Worm (Caenorhabditis elegans) whole organism, young adult: ENCODE measurements around the gene ZK856.11.

Experiments used
- B0336.3 ChIP-seq: fragments of 200-800 bp; sonication (Bioruptor generic); IDR thresholded peaks from 2 replicates; pipeline ENCODE4 v1.3.6; 2022; ENCODE audit warnings: missing genetic modification characterization, missing compliant biosample characterization
- C06A6.2 ChIP-seq: fragments of 200-800 bp; sonication (Bioruptor generic); conservative IDR thresholded peaks from 2 replicates; pipeline ENCODE4 v1.3.6; 2022; ENCODE audit warnings: missing genetic modification characterization, missing compliant biosample characterization
- K12H6.12 ChIP-seq: fragments of 200-800 bp; sonication (Bioruptor generic); optimal IDR thresholded peaks from 2 replicates; lab custom pipeline; 2018; ENCODE audit warnings: mild to moderate bottlenecking, missing genetic modification characterization, missing compliant biosample characterization
- T07F8.4 ChIP-seq: sonication (generic microtip); optimal IDR thresholded peaks from 2 replicates; lab custom pipeline; 2016; ENCODE audit warnings: mild to moderate bottlenecking, missing genetic modification characterization, moderate library complexity, missing compliant biosample characterization
- Y53G8AR.9 ChIP-seq: fragments of 200-800 bp; sonication (Bioruptor generic); conservative IDR thresholded peaks from 2 replicates; pipeline ENCODE4 v1.3.6; 2022; ENCODE audit warnings: missing genetic modification reagents, missing genetic modification characterization, missing compliant biosample characterization
- Y67H2A.10 ChIP-seq: fragments of 200-800 bp; sonication (Bioruptor generic); conservative IDR thresholded peaks from 2 replicates; pipeline ENCODE4 v1.3.6; 2022; ENCODE audit warnings: missing genetic modification reagents, missing genetic modification characterization, missing compliant biosample characterization
- Y79H2A.3 ChIP-seq: fragments of 200-800 bp; sonication (Bioruptor generic); conservative IDR thresholded peaks from 2 replicates; pipeline ENCODE4 v1.3.6; 2022; ENCODE audit warnings: missing genetic modification reagents, missing genetic modification characterization, missing compliant biosample characterization
- Y95B8A.8 ChIP-seq: fragments of 200-800 bp; sonication (Bioruptor generic); IDR thresholded peaks from 2 replicates; pipeline ENCODE4 v1.3.6; 2022; ENCODE audit warnings: missing genetic modification reagents, missing genetic modification characterization, missing compliant biosample characterization
- ZK185.1 ChIP-seq: sonication (generic microtip); optimal IDR thresholded peaks from 2 replicates; lab custom pipeline; 2016; ENCODE audit warnings: mild to moderate bottlenecking, missing genetic modification characterization, missing compliant biosample characterization; ENCODE audit not compliant: poor library complexity, severe bottlenecking
- akir-1 ChIP-seq: fragments of 200-800 bp; sonication (Bioruptor generic); optimal IDR thresholded peaks from 2 replicates; lab custom pipeline; 2018; ENCODE audit warnings: mild to moderate bottlenecking, missing genetic modification characterization, moderate library complexity, missing compliant biosample characterization
- ama-1 ChIP-seq, 3 experiments: fragments of 150-350 bp in 1 of 3; sonication (generic microtip) in 2 of 3; optimal IDR thresholded peaks; 2 replicates each; lab custom pipeline; 2014 to 2018; ENCODE audit warnings: missing biosample characterization in 2 of 3, missing genetic modification characterization in 2 of 3, missing genetic modification reagents in 2 of 3
- aptf-3 ChIP-seq: fragments of 200-800 bp; sonication (Bioruptor generic); IDR thresholded peaks from 2 replicates; pipeline ENCODE4 v1.3.6; 2022; ENCODE audit warnings: missing genetic modification characterization, missing compliant biosample characterization
- atf-7 ChIP-seq: sonication (generic microtip); optimal IDR thresholded peaks from 2 replicates; lab custom pipeline; 2017; ENCODE audit warnings: mild to moderate bottlenecking, missing genetic modification characterization, missing compliant biosample characterization
- attf-3 ChIP-seq: fragments of 200-800 bp; sonication (Bioruptor generic); conservative IDR thresholded peaks from 2 replicates; pipeline ENCODE4 v1.3.6; 2022; ENCODE audit warnings: missing genetic modification reagents, missing genetic modification characterization, missing compliant biosample characterization
- attf-5 ChIP-seq: fragments of 200-800 bp; sonication (Bioruptor generic); optimal IDR thresholded peaks from 2 replicates; lab custom pipeline; 2018; ENCODE audit warnings: mild to moderate bottlenecking, missing genetic modification characterization, missing compliant biosample characterization
- bed-1 ChIP-seq: fragments of 200-800 bp; sonication (Bioruptor generic); IDR thresholded peaks from 2 replicates; pipeline ENCODE4 v1.3.6; 2022; ENCODE audit warnings: missing genetic modification reagents, missing genetic modification characterization, missing compliant biosample characterization
- ccch-3 ChIP-seq: fragments of 200-800 bp; sonication (Bioruptor generic); optimal IDR thresholded peaks from 2 replicates; lab custom pipeline; 2018; ENCODE audit warnings: mild to moderate bottlenecking, missing genetic modification characterization, missing compliant biosample characterization
- cebp-1 ChIP-seq, 2 experiments: fragments of 200-800 bp in 1 of 2; sonication (Bioruptor generic) in 1 of 2; sonication (generic microtip) in 1 of 2; IDR thresholded peaks in 1 of 2; optimal IDR thresholded peaks in 1 of 2; 2 replicates each; pipeline versions ENCODE4 v1.3.6 to Lab custom; 2017 to 2022; ENCODE audit warnings: missing compliant biosample characterization in 2 of 2, missing genetic modification characterization in 2 of 2, mild to moderate bottlenecking in 1 of 2, missing genetic modification reagents in 1 of 2, moderate library complexity in 1 of 2
- ceh-100 ChIP-seq: fragments of 200-800 bp; sonication (Bioruptor generic); IDR thresholded peaks from 2 replicates; pipeline ENCODE4 v1.3.6; 2022; ENCODE audit warnings: missing genetic modification reagents, missing genetic modification characterization, missing compliant biosample characterization
- ceh-27 ChIP-seq: fragments of 200-800 bp; sonication (Bioruptor generic); optimal IDR thresholded peaks from 2 replicates; lab custom pipeline; 2018; ENCODE audit warnings: mild to moderate bottlenecking, missing genetic modification characterization, moderate library complexity, missing compliant biosample characterization
- chd-7 ChIP-seq: sonication (generic microtip); optimal IDR thresholded peaks from 2 replicates; lab custom pipeline; 2016; ENCODE audit warnings: mild to moderate bottlenecking, missing genetic modification characterization, moderate library complexity, missing compliant biosample characterization
- dox-1 ChIP-seq: fragments of 200-800 bp; sonication (Bioruptor generic); IDR thresholded peaks from 2 replicates; pipeline ENCODE4 v1.3.6; 2022; ENCODE audit warnings: missing genetic modification reagents, missing genetic modification characterization, missing compliant biosample characterization
- egl-18 ChIP-seq: fragments of 200-800 bp; sonication (Bioruptor generic); IDR thresholded peaks from 2 replicates; pipeline ENCODE4 v1.3.6; 2022; ENCODE audit warnings: missing genetic modification reagents, missing genetic modification characterization, missing compliant biosample characterization
- egl-44 ChIP-seq: fragments of 200-800 bp; sonication (Bioruptor generic); IDR thresholded peaks from 2 replicates; pipeline ENCODE4 v1.3.6; 2022; ENCODE audit warnings: missing genetic modification reagents, missing genetic modification characterization, missing compliant biosample characterization
- ets-4 ChIP-seq: fragments of 200-800 bp; sonication (Bioruptor generic); optimal IDR thresholded peaks from 2 replicates; lab custom pipeline; 2018; ENCODE audit warnings: mild to moderate bottlenecking, missing genetic modification characterization, missing compliant biosample characterization
- hmg-1.2 ChIP-seq: fragments of 200-800 bp; sonication (Bioruptor generic); IDR thresholded peaks from 2 replicates; pipeline ENCODE4 v1.3.6; 2022; ENCODE audit warnings: missing genetic modification reagents, missing genetic modification characterization, missing compliant biosample characterization
- let-607 ChIP-seq, 2 experiments: fragments of 200-800 bp in 1 of 2; sonication (Bioruptor generic) in 1 of 2; sonication (generic microtip) in 1 of 2; optimal IDR thresholded peaks; 2 replicates each; lab custom pipeline; 2016 to 2018; ENCODE audit warnings: mild to moderate bottlenecking in 2 of 2, missing compliant biosample characterization in 2 of 2, missing genetic modification characterization in 2 of 2, moderate library complexity in 2 of 2, missing genotype in 1 of 2
- lin-35 ChIP-seq, 3 experiments: fragments of 150-350 bp in 2 of 3; sonication (generic microtip) in 1 of 3; optimal IDR thresholded peaks; 2 replicates each; lab custom pipeline; 2014 to 2018; ENCODE audit warnings: missing biosample characterization in 3 of 3, missing genetic modification characterization in 3 of 3, missing genetic modification reagents in 3 of 3
- lin-40 ChIP-seq: sonication (generic microtip); optimal IDR thresholded peaks from 2 replicates; lab custom pipeline; 2016; ENCODE audit warnings: missing genetic modification characterization, mild to moderate bottlenecking, missing compliant biosample characterization, missing genotype, missing genetic modification reagents
- mcd-1 ChIP-seq: fragments of 200-800 bp; sonication (Bioruptor generic); IDR thresholded peaks from 2 replicates; pipeline ENCODE4 v1.3.6; 2022; ENCODE audit warnings: missing genetic modification reagents, missing genetic modification characterization, missing compliant biosample characterization
- nfya-2 ChIP-seq: fragments of 200-800 bp; sonication (Bioruptor generic); IDR thresholded peaks from 2 replicates; pipeline ENCODE4 v1.3.6; 2022; ENCODE audit warnings: missing genetic modification reagents, missing genetic modification characterization, missing compliant biosample characterization
- nhr-80 ChIP-seq: sonication (generic microtip); optimal IDR thresholded peaks from 2 replicates; lab custom pipeline; 2016; ENCODE audit warnings: missing genetic modification characterization, missing compliant biosample characterization
- pbrm-1 ChIP-seq: fragments of 200-800 bp; sonication (Bioruptor generic); IDR thresholded peaks from 2 replicates; pipeline ENCODE4 v1.3.6; 2022; ENCODE audit warnings: missing genetic modification reagents, missing genetic modification characterization, missing compliant biosample characterization
- rcor-1 ChIP-seq: fragments of 200-800 bp; sonication (Bioruptor generic); IDR thresholded peaks from 2 replicates; pipeline ENCODE4 v1.3.6; 2022; ENCODE audit warnings: missing genetic modification reagents, missing genetic modification characterization, missing compliant biosample characterization
- snpc-4 ChIP-seq, 5 experiments: fragments of 150-350 bp in 1 of 5; sonication (generic microtip) in 4 of 5; optimal IDR thresholded peaks; 2 replicates each; lab custom pipeline; 2014 to 2018; ENCODE audit warnings: missing genetic modification characterization in 5 of 5, missing biosample characterization in 3 of 5, antibody characterized with exemption in 2 of 5, mild to moderate bottlenecking in 2 of 5, missing compliant biosample characterization in 2 of 5, missing genotype in 2 of 5, moderate library complexity in 2 of 5, missing genetic modification reagents in 1 of 5
- somi-1 ChIP-seq: fragments of 200-800 bp; sonication (Bioruptor generic); optimal IDR thresholded peaks from 2 replicates; lab custom pipeline; 2018; ENCODE audit warnings: mild to moderate bottlenecking, missing genetic modification characterization, missing compliant biosample characterization
- tbp1 ChIP-seq: fragments of 200-800 bp; sonication (Bioruptor generic); optimal IDR thresholded peaks from 2 replicates; lab custom pipeline; 2018; ENCODE audit warnings: mild to moderate bottlenecking, missing genetic modification characterization, missing compliant biosample characterization
- unc-130 ChIP-seq: sonication (generic microtip); optimal IDR thresholded peaks from 2 replicates; lab custom pipeline; 2016; ENCODE audit warnings: missing genetic modification reagents, missing genetic modification characterization, missing compliant biosample characterization
- unc-62 ChIP-seq: fragments of 150-350 bp; optimal IDR thresholded peaks from 2 replicates; lab custom pipeline; 2014; ENCODE audit warnings: missing biosample characterization, missing genetic modification reagents, missing genetic modification characterization
- ztf-18 ChIP-seq: sonication (generic microtip); optimal IDR thresholded peaks from 2 replicates; lab custom pipeline; 2016; ENCODE audit warnings: missing genotype, mild to moderate bottlenecking, missing genetic modification characterization, missing compliant biosample characterization
- ztf-26 ChIP-seq: sonication (generic microtip); optimal IDR thresholded peaks from 2 replicates; lab custom pipeline; 2017; ENCODE audit warnings: missing genetic modification characterization, missing compliant biosample characterization
- ztf-6 ChIP-seq: fragments of 200-800 bp; sonication (Bioruptor generic); IDR thresholded peaks from 2 replicates; pipeline ENCODE4 v1.3.6; 2022; ENCODE audit warnings: missing genetic modification reagents, missing genetic modification characterization, missing compliant biosample characterization

Gene ZK856.11

ce11 chrV:10179235-10179634 is 25.5 kb downstream of the ZK856.11 start, which contains the start of gene cul-5:
TSS of gene cul-5 (plus strand) at chrV:10179535.
- TF ChIP-seq Y67H2A.10 (no peak), tbp1 (GFP tag; lab: Kevin White, UChicago) (no peak), T07F8.4 (tag; lab: Kevin White, UChicago) (no peak), aptf-3 (no peak), ztf-26 (no peak), unc-62 (GFP tag; lab: Kevin White, UChicago) (no peak), unc-130 (no peak), ets-4 (GFP tag; lab: Kevin White, UChicago) (no peak), ztf-6 (GFP tag; lab: Robert Waterston, UW) (no peak), akir-1 (GFP tag; lab: Kevin White, UChicago) (no peak), egl-44 (GFP tag; lab: Robert Waterston, UW) (no peak), ama-1 (optimal IDR thresholded peaks at IDR 0.05; lab: Kevin White, UChicago) (no peak), ama-1 (GFP tag; optimal IDR thresholded peaks at IDR 0.05; lab: Kevin White, UChicago) (no peak), Y95B8A.8 (GFP tag; lab: Robert Waterston, UW) (no peak), ceh-100 (GFP tag; lab: Robert Waterston, UW) (no peak)

ce11 chrV:10178166-10178565 is 26.6 kb downstream of the ZK856.11 start:
- TF ChIP-seq rcor-1 (GFP tag; lab: Robert Waterston, UW) (no peak), ceh-100 (GFP tag; lab: Robert Waterston, UW) (peak; percentile 91), lin-40 (peak; percentile 31), bed-1 (no peak), dox-1 (GFP tag; lab: Robert Waterston, UW) (peak; percentile 58; the same call in 1 of the 2 replicates), let-607 (tag; optimal IDR thresholded peaks at IDR 0.05; lab: Kevin White, UChicago) (peak in 1 of 2 experiments; percentile 6), cebp-1 (GFP tag; IDR thresholded peaks at IDR 0.05; lab: Robert Waterston, UW) (no peak), cebp-1 (tag; optimal IDR thresholded peaks at IDR 0.05; lab: Kevin White, UChicago) (peak; percentile 32), unc-130 (no peak), K12H6.12 (tag; lab: Kevin White, UChicago) (peak; percentile 43), ztf-18 (tag; lab: Kevin White, UChicago) (peak; percentile 30), mcd-1 (GFP tag; lab: Robert Waterston, UW) (peak; percentile 91), attf-5 (GFP tag; lab: Kevin White, UChicago) (peak; percentile 44), ceh-27 (GFP tag; lab: Kevin White, UChicago) (peak; percentile 56), hmg-1.2 (GFP tag; lab: Robert Waterston, UW) (peak; percentile 10; the same call in 1 of the 2 replicates), attf-3 (GFP tag; lab: Robert Waterston, UW) (0 out of 2 replicates have a peak, but pooled peaks have one; percentile 18), ZK185.1 (tag; lab: Kevin White, UChicago) (peak; percentile 2), nhr-80 (tag; lab: Kevin White, UChicago) (peak; percentile 16), snpc-4 (GFP tag; optimal IDR thresholded peaks at IDR 0.05; lab: Kevin White, UChicago) (no peak), snpc-4 (tag; optimal IDR thresholded peaks at IDR 0.05; lab: Kevin White, UChicago) (peak in 2 of 4 experiments; percentile 14 to 23), ccch-3 (GFP tag; lab: Kevin White, UChicago) (no peak)

ce11 chrV:10174632-10175075 is 30.1 kb downstream of the ZK856.11 start:
- TF ChIP-seq nfya-2 (GFP tag; lab: Robert Waterston, UW) (no peak), chd-7 (tag; lab: Kevin White, UChicago) (peak; percentile 57), somi-1 (GFP tag; lab: Kevin White, UChicago) (peak; percentile 69), dox-1 (GFP tag; lab: Robert Waterston, UW) (0 out of 2 replicates have a peak, but pooled peaks have one; percentile 51), Y53G8AR.9 (GFP tag; lab: Robert Waterston, UW) (no peak), atf-7 (tag; lab: Kevin White, UChicago) (peak; percentile 85), ceh-27 (GFP tag; lab: Kevin White, UChicago) (peak; percentile 58), ZK185.1 (tag; lab: Kevin White, UChicago) (peak; percentile 29), egl-18 (GFP tag; lab: Robert Waterston, UW) (0 out of 2 replicates have a peak, but pooled peaks have one; percentile 24), lin-40 (peak; percentile 63), pbrm-1 (GFP tag; lab: Robert Waterston, UW) (peak; percentile 45; the same call in 1 of the 2 replicates), B0336.3 (GFP tag; lab: Robert Waterston, UW) (0 out of 2 replicates have a peak, but pooled peaks have one; percentile 17), C06A6.2 (GFP tag; lab: Robert Waterston, UW) (0 out of 2 replicates have a peak, but pooled peaks have one; percentile 30), ztf-26 (no peak), K12H6.12 (tag; lab: Kevin White, UChicago) (peak; percentile 83), lin-35 (GFP tag; optimal IDR thresholded peaks at IDR 0.05; lab: Kevin White, UChicago) (peak in 1 of 3 experiments; percentile 41), rcor-1 (GFP tag; lab: Robert Waterston, UW) (peak; percentile 63; the same call in 1 of the 2 replicates), Y79H2A.3 (no peak), ztf-6 (GFP tag; lab: Robert Waterston, UW) (no peak)
